Worm (Caenorhabditis elegans) whole organism, L3 larva: ENCODE results near the gene F38E9.4.

Experiments
- R02D3.7 ChIP-seq: fragments of 150-350 bp; optimal IDR thresholded peaks from 2 replicates; lab custom pipeline; 2014; ENCODE audit warnings: missing biosample characterization, missing genetic modification characterization
- ZK546.5 ChIP-seq: sonication (generic microtip); optimal IDR thresholded peaks from 2 replicates; lab custom pipeline; 2017; ENCODE audit warnings: missing biosample characterization, missing genetic modification characterization
- aly-2 ChIP-seq: fragments of 150-350 bp; optimal IDR thresholded peaks from 2 replicates; lab custom pipeline; 2014; ENCODE audit warnings: missing biosample characterization, missing genetic modification characterization
- ceh-16 ChIP-seq: sonication (generic microtip); optimal IDR thresholded peaks from 2 replicates; lab custom pipeline; 2017; ENCODE audit warnings: missing biosample characterization, missing genetic modification characterization
- ceh-28 ChIP-seq: fragments of 150-350 bp; optimal IDR thresholded peaks from 2 replicates; lab custom pipeline; 2014; ENCODE audit warnings: missing biosample characterization, missing genetic modification reagents, missing genetic modification characterization
- ceh-82 ChIP-seq: fragments of 150-350 bp; optimal IDR thresholded peaks from 2 replicates; lab custom pipeline; 2014; ENCODE audit warnings: missing biosample characterization, missing genetic modification characterization
- ceh-9 ChIP-seq: sonication (generic microtip); optimal IDR thresholded peaks from 2 replicates; lab custom pipeline; 2018; ENCODE audit warnings: missing biosample characterization, missing genetic modification characterization
- daf-12 ChIP-seq: fragments of 150-350 bp; optimal IDR thresholded peaks from 2 replicates; lab custom pipeline; 2014; ENCODE audit warnings: missing biosample characterization, missing genetic modification reagents, missing genetic modification characterization
- egl-27 ChIP-seq: sonication (generic microtip); optimal IDR thresholded peaks from 4 replicates; lab custom pipeline; 2017; ENCODE audit warnings: missing biosample characterization, missing genetic modification reagents, missing genetic modification characterization
- egl-5 ChIP-seq: fragments of 150-350 bp; optimal IDR thresholded peaks from 2 replicates; lab custom pipeline; 2017; ENCODE audit warnings: missing biosample characterization, missing genetic modification reagents, missing genetic modification characterization, inconsistent platforms
- elt-1 ChIP-seq: fragments of 150-350 bp; optimal IDR thresholded peaks from 2 replicates; lab custom pipeline; 2014; ENCODE audit warnings: missing biosample characterization, missing genetic modification characterization
- elt-2 ChIP-seq: sonication (generic microtip); optimal IDR thresholded peaks from 2 replicates; lab custom pipeline; 2016; ENCODE audit warnings: missing genetic modification reagents, mild to moderate bottlenecking, missing genetic modification characterization, missing compliant biosample characterization
- fkh-10 ChIP-seq: sonication (generic microtip); optimal IDR thresholded peaks from 2 replicates; lab custom pipeline; 2017; ENCODE audit warnings: missing biosample characterization, missing genetic modification reagents, missing genetic modification characterization
- fkh-2 ChIP-seq: fragments of 150-350 bp; optimal IDR thresholded peaks from 2 replicates; lab custom pipeline; 2014; ENCODE audit warnings: missing biosample characterization, missing genetic modification reagents, missing genetic modification characterization
- fos-1 ChIP-seq: fragments of 150-350 bp; optimal IDR thresholded peaks from 2 replicates; lab custom pipeline; 2014; ENCODE audit warnings: missing biosample characterization, missing genetic modification characterization
- hmg-11 ChIP-seq: sonication (generic microtip); optimal IDR thresholded peaks from 2 replicates; lab custom pipeline; 2016; ENCODE audit warnings: missing genetic modification characterization, missing compliant biosample characterization
- jun-1 ChIP-seq: fragments of 150-350 bp; optimal IDR thresholded peaks from 2 replicates; lab custom pipeline; 2014; ENCODE audit warnings: missing biosample characterization, missing genetic modification reagents, missing genetic modification characterization
- lin-39 ChIP-seq: fragments of 150-350 bp; optimal IDR thresholded peaks from 2 replicates; lab custom pipeline; 2018; ENCODE audit warnings: missing biosample characterization, missing genetic modification reagents, missing genetic modification characterization
- lsy-12 ChIP-seq: sonication (generic microtip); optimal IDR thresholded peaks from 2 replicates; lab custom pipeline; 2016; ENCODE audit warnings: mild to moderate bottlenecking, missing genetic modification characterization, missing compliant biosample characterization
- mdl-1 ChIP-seq: fragments of 150-350 bp; optimal IDR thresholded peaks from 2 replicates; lab custom pipeline; 2014; ENCODE audit warnings: missing biosample characterization, missing genetic modification characterization
- nfya-1 ChIP-seq: sonication (generic microtip); optimal IDR thresholded peaks from 2 replicates; lab custom pipeline; 2017; ENCODE audit warnings: missing genetic modification characterization, mild to moderate bottlenecking, missing compliant biosample characterization, antibody characterized with exemption, moderate library complexity; ENCODE audit not compliant: insufficient read depth
- nhr-11 ChIP-seq: fragments of 150-350 bp; optimal IDR thresholded peaks from 2 replicates; lab custom pipeline; 2014; ENCODE audit warnings: missing biosample characterization, missing genetic modification characterization
- nhr-12 ChIP-seq: fragments of 150-350 bp; optimal IDR thresholded peaks from 2 replicates; lab custom pipeline; 2014; ENCODE audit warnings: missing biosample characterization, missing genetic modification characterization
- nhr-23 ChIP-seq: fragments of 150-350 bp; optimal IDR thresholded peaks from 2 replicates; lab custom pipeline; 2014; ENCODE audit warnings: missing biosample characterization, missing genetic modification reagents, missing genetic modification characterization
- nhr-237 ChIP-seq: fragments of 150-350 bp; optimal IDR thresholded peaks from 2 replicates; lab custom pipeline; 2014; ENCODE audit warnings: missing biosample characterization, missing genetic modification characterization
- nhr-28 ChIP-seq: fragments of 150-350 bp; optimal IDR thresholded peaks from 2 replicates; lab custom pipeline; 2014; ENCODE audit warnings: missing biosample characterization, missing genetic modification characterization
- nhr-43 ChIP-seq: sonication (generic microtip); optimal IDR thresholded peaks from 2 replicates; lab custom pipeline; 2016; ENCODE audit warnings: mild to moderate bottlenecking, missing genetic modification characterization, missing compliant biosample characterization; ENCODE audit not compliant: poor library complexity, severe bottlenecking
- nhr-67 ChIP-seq: fragments of 150-350 bp; optimal IDR thresholded peaks from 2 replicates; lab custom pipeline; 2014; ENCODE audit warnings: missing biosample characterization, missing genetic modification characterization
- nhr-76 ChIP-seq: fragments of 150-350 bp; sonication (generic microtip); optimal IDR thresholded peaks from 5 replicates; lab custom pipeline; 2014; ENCODE audit warnings: missing biosample characterization, missing genetic modification characterization
- pha-4 ChIP-seq: fragments of 150-350 bp; optimal IDR thresholded peaks from 2 replicates; lab custom pipeline; 2014; ENCODE audit warnings: missing biosample characterization, missing genetic modification reagents, missing genetic modification characterization
- pqm-1 ChIP-seq: fragments of 150-350 bp; optimal IDR thresholded peaks from 2 replicates; lab custom pipeline; 2017; ENCODE audit warnings: missing biosample characterization, missing genetic modification characterization, inconsistent platforms
- skn-1 ChIP-seq: fragments of 150-350 bp; optimal IDR thresholded peaks from 2 replicates; lab custom pipeline; 2014; ENCODE audit warnings: missing biosample characterization, missing genetic modification characterization
- snpc-4 ChIP-seq: fragments of 150-350 bp; optimal IDR thresholded peaks from 2 replicates; lab custom pipeline; 2014; ENCODE audit warnings: missing biosample characterization, missing genetic modification characterization
- unc-39 ChIP-seq: sonication (generic microtip); optimal IDR thresholded peaks from 4 replicates; lab custom pipeline; 2017; ENCODE audit warnings: missing biosample characterization, missing genetic modification characterization
- zag-1 ChIP-seq: fragments of 150-350 bp; optimal IDR thresholded peaks from 2 replicates; lab custom pipeline; 2014; ENCODE audit warnings: missing biosample characterization, missing genetic modification characterization
- ztf-11 ChIP-seq: fragments of 150-350 bp; optimal IDR thresholded peaks from 2 replicates; lab custom pipeline; 2014; ENCODE audit warnings: missing biosample characterization, missing genetic modification characterization
- ztf-4 ChIP-seq: fragments of 150-350 bp; optimal IDR thresholded peaks from 2 replicates; lab custom pipeline; 2014; ENCODE audit warnings: missing biosample characterization, missing genetic modification characterization

The F38E9.4 gene

DNA sequence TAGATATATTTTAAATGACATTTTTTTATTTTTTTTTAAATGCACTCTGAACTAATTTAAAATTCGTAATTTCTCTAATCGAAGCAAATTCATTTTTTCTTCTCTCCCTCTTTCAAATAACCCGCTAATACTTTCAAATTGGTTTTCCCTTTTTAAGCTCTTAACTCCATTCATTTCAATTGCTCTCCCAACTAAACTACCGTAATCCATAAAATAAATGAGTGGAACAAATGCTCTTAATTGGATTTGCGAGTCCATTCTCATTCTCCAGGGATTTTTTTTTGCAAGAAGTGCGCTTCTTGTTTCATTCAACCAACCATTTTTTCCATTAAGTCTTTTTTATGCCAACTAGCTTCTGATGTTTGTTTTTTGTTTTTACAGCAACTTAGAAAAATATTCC lies 29.3 kb downstream of the F38E9.4 start:
- TF ChIP-seq nhr-23 (tag; lab: Kevin White, UChicago) = no peak
- no peak for TF ChIP-seq ceh-16
- no peak for TF ChIP-seq nfya-1 (tag; lab: Kevin White, UChicago)
- TF ChIP-seq ZK546.5 (tag; lab: Kevin White, UChicago) = no peak
- no peak for TF ChIP-seq nhr-28 (tag; lab: Kevin White, UChicago)
- no peak for TF ChIP-seq daf-12 (tag; lab: Kevin White, UChicago)
- TF ChIP-seq fos-1 (tag; lab: Kevin White, UChicago) = no peak
- TF ChIP-seq unc-39 (tag; lab: Kevin White, UChicago) = no peak
- TF ChIP-seq mdl-1 (tag; lab: Kevin White, UChicago) = no peak
- TF ChIP-seq R02D3.7 = no peak
- TF ChIP-seq elt-2 = no peak
- TF ChIP-seq, all 47 proteins: peak for 0

DNA sequence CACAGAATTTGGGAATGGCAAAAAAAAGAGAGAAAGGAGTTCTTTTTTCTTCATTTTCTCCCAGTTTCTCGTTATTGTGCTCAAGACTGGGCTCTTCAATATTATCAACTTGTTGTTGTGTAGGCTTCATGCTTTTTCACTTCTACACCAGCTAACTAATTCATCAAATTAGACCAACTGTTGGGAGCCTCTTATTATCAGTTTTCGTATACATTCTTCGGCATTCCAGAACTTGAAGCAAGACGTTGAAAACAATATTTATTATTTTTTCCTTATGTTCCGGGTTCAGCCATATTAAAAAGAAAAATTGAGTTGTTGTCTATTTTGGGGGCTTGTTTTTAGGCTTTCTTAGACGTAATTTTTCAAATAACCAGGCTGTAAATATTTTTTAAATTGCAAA lies 31.2 kb downstream of the F38E9.4 start:
- TF ChIP-seq skn-1 (tag; lab: Kevin White, UChicago) (no peak), zag-1 (tag; lab: Kevin White, UChicago) (no peak), hmg-11 (tag; lab: Kevin White, UChicago) (no peak)
- TF ChIP-seq, all 47 proteins: peak for 0

DNA sequence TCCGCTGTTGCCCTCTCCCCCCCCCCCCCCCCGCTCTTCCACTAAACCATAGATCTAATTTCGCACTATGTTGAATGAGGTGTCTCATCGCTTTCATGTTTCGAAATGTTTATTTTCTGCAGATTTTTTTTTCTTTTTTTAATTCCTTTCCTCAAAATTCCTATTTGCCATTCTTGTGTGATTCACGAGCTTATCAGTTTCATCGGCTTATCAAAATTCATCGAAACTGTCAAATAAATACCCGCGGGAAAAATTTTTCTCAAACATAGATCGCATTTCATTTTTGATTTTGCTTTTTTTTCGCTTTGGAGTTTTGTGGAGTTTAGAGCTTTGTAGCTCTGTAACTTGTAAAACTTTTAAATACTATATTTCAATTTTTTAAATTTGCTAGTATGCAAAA lies 32.3 kb downstream of the F38E9.4 start:
- TF ChIP-seq pqm-1 (tag; lab: Kevin White, UChicago) = peak; percentile 34
- TF ChIP-seq pha-4 (tag; lab: Kevin White, UChicago) = peak; percentile 8
- no peak for TF ChIP-seq ceh-28 (tag; lab: Kevin White, UChicago)
- TF ChIP-seq elt-1 = no peak
- peak; percentile 52 for TF ChIP-seq elt-2

DNA sequence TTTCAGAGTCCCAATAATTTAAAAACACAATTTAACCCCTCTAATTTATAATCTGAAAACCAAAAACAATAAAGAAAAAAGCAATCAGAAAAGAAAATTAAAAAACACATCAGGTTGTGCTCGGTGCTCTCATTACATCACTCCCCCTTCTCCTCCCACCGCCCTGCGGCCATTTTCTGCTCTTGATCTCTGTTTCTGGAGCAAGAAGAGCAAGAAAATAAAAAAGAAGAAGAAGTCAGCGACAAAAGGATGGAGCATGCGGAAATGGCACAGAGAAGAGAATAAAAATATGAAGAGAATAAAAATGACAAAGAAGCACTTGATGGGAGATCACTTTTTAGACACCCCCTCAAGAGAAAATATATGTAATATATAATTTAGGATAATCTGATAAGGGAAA lies 32.9 kb downstream of the F38E9.4 start:
- TF ChIP-seq nfya-1 (tag; lab: Kevin White, UChicago) (peak; percentile 63), nhr-43 (tag; lab: Kevin White, UChicago) (no peak), zag-1 (tag; lab: Kevin White, UChicago) (no peak), fkh-2 (tag; lab: Kevin White, UChicago) (no peak), fkh-10 (GFP tag; lab: Kevin White, UChicago) (no peak), ztf-11 (tag; lab: Kevin White, UChicago) (no peak), nhr-23 (tag; lab: Kevin White, UChicago) (no peak), nhr-76 (tag; lab: Kevin White, UChicago) (no peak), jun-1 (no peak), skn-1 (tag; lab: Kevin White, UChicago) (no peak), lsy-12 (tag; lab: Kevin White, UChicago) (no peak), snpc-4 (tag; lab: Kevin White, UChicago) (peak; percentile 43), egl-27 (tag; lab: Kevin White, UChicago) (no peak), ceh-28 (tag; lab: Kevin White, UChicago) (no peak), ztf-4 (tag; lab: Kevin White, UChicago) (no peak), ceh-82 (tag; lab: Kevin White, UChicago) (no peak), fos-1 (tag; lab: Kevin White, UChicago) (no peak), nhr-237 (tag; lab: Kevin White, UChicago) (no peak), mdl-1 (tag; lab: Kevin White, UChicago) (no peak), ZK546.5 (tag; lab: Kevin White, UChicago) (no peak), nhr-12 (tag; lab: Kevin White, UChicago) (no peak), ceh-9 (tag; lab: Kevin White, UChicago) (no peak), nhr-28 (tag; lab: Kevin White, UChicago) (no peak), lin-39 (tag; lab: Kevin White, UChicago) (peak; percentile 70), hmg-11 (tag; lab: Kevin White, UChicago) (peak; percentile 33), aly-2 (tag; lab: Kevin White, UChicago) (no peak), nhr-67 (tag; lab: Kevin White, UChicago) (no peak), elt-2 (no peak), pha-4 (tag; lab: Kevin White, UChicago) (no peak), elt-1 (peak; percentile 15), pqm-1 (tag; lab: Kevin White, UChicago) (no peak), egl-5 (peak; percentile 48), nhr-11 (tag; lab: Kevin White, UChicago) (no peak)
